Fruit fly (Drosophila melanogaster) whole organism, prepupa: ENCODE data around the gene CG7227.

ENCODE experiments used
- Hr4 ChIP-seq: fragments of 200-800 bp; sonication (Bioruptor generic); optimal IDR thresholded peaks from 3 replicates; lab custom pipeline; 2016; ENCODE audit warnings: missing biosample characterization, missing genetic modification characterization
- fd85E ChIP-seq: fragments of 200-800 bp; sonication (Bioruptor generic); optimal IDR thresholded peaks from 3 replicates; lab custom pipeline; 2016; ENCODE audit warnings: missing biosample characterization, missing genetic modification characterization

dm6 chr2L:7984059-7984800, 13.7 kb downstream of the CG7227 start, which contains the start of gene Snoo:
- no peak for TF ChIP-seq Hr4 (GFP tag; lab: Kevin White, UChicago)
- TF ChIP-seq fd85E = no peak
